Fruit fly (Drosophila melanogaster) whole organism, prepupa: ENCODE measurements around the gene Adhr.

Experiments
- Blimp-1 ChIP-seq: fragments of 200-800 bp; sonication (Bioruptor generic); optimal IDR thresholded peaks from 3 replicates; lab custom pipeline; 2017; ENCODE audit warnings: missing biosample characterization, missing genetic modification characterization, mild to moderate bottlenecking, moderate library complexity, missing genetic modification reagents
- CG10631 ChIP-seq: fragments of 200-800 bp; sonication (Bioruptor generic); optimal IDR thresholded peaks from 2 replicates; lab custom pipeline; 2016; ENCODE audit warnings: missing biosample characterization, missing genetic modification characterization
- CG10669 ChIP-seq: fragments of 200-800 bp; sonication (Bioruptor generic); optimal IDR thresholded peaks from 3 replicates; lab custom pipeline; 2018; ENCODE audit warnings: missing biosample characterization, mild to moderate bottlenecking, missing genetic modification characterization, moderate library complexity
- CG11294 ChIP-seq: fragments of 200-800 bp; sonication (Bioruptor generic); IDR thresholded peaks from 2 replicates; pipeline ENCODE4 v1.3.6; 2022; ENCODE audit warnings: missing biosample characterization, missing genetic modification characterization
- CG11762 ChIP-seq: fragments of 200-800 bp; sonication (Bioruptor generic); optimal IDR thresholded peaks from 3 replicates; lab custom pipeline; 2016; ENCODE audit warnings: missing biosample characterization, missing genetic modification characterization; ENCODE audit not compliant: insufficient read depth
- CG15336 ChIP-seq: fragments of 200-800 bp; sonication (Bioruptor generic); IDR thresholded peaks from 2 replicates; pipeline ENCODE4 v1.3.6; 2022; ENCODE audit warnings: missing biosample characterization, missing genetic modification characterization
- CG1621 ChIP-seq: fragments of 200-800 bp; sonication (Bioruptor generic); optimal IDR thresholded peaks from 3 replicates; lab custom pipeline; 2018; ENCODE audit warnings: missing biosample characterization, mild to moderate bottlenecking, missing genetic modification characterization
- CG16779 ChIP-seq: fragments of 200-800 bp; sonication (Bioruptor generic); optimal IDR thresholded peaks from 3 replicates; lab custom pipeline; 2017; ENCODE audit warnings: missing biosample characterization, mild to moderate bottlenecking, missing genetic modification characterization
- CG31627 ChIP-seq: fragments of 200-800 bp; sonication (Bioruptor generic); optimal IDR thresholded peaks from 3 replicates; lab custom pipeline; 2016; ENCODE audit warnings: missing biosample characterization, missing genetic modification characterization
- CG32006 ChIP-seq: fragments of 200-800 bp; sonication (Bioruptor generic); optimal IDR thresholded peaks from 3 replicates; lab custom pipeline; 2017; ENCODE audit warnings: missing biosample characterization, mild to moderate bottlenecking, missing genetic modification characterization
- CG34406 ChIP-seq: fragments of 200-800 bp; sonication (Bioruptor generic); optimal IDR thresholded peaks from 3 replicates; lab custom pipeline; 2016; ENCODE audit warnings: missing biosample characterization, missing genetic modification characterization
- CG3919 ChIP-seq: fragments of 200-800 bp; sonication (Bioruptor generic); optimal IDR thresholded peaks from 3 replicates; lab custom pipeline; 2016; ENCODE audit warnings: missing biosample characterization, missing genetic modification characterization
- CG4318 ChIP-seq: fragments of 200-800 bp; sonication (Bioruptor generic); optimal IDR thresholded peaks from 3 replicates; lab custom pipeline; 2017; ENCODE audit warnings: missing biosample characterization, mild to moderate bottlenecking, missing genetic modification characterization
- CG6163 ChIP-seq: fragments of 200-800 bp; sonication (Bioruptor generic); IDR thresholded peaks from 3 replicates; pipeline ENCODE4 v1.3.6; 2022; ENCODE audit warnings: missing biosample characterization, missing genetic modification characterization
- CG6276 ChIP-seq: fragments of 200-800 bp; sonication (Bioruptor generic); optimal IDR thresholded peaks from 2 replicates; lab custom pipeline; 2017; ENCODE audit warnings: missing biosample characterization, mild to moderate bottlenecking, missing genetic modification characterization
- CG6792 ChIP-seq: fragments of 200-800 bp; sonication (Bioruptor generic); optimal IDR thresholded peaks from 3 replicates; lab custom pipeline; 2016; ENCODE audit warnings: missing biosample characterization, missing genetic modification characterization
- CG7368 ChIP-seq: fragments of 200-800 bp; sonication (Bioruptor generic); optimal IDR thresholded peaks from 3 replicates; lab custom pipeline; 2016; ENCODE audit warnings: missing biosample characterization, missing genetic modification characterization
- CG8119 ChIP-seq: fragments of 200-800 bp; sonication (Bioruptor generic); IDR thresholded peaks from 3 replicates; pipeline ENCODE4 v1.3.6; 2022; ENCODE audit warnings: missing biosample characterization, missing genetic modification characterization
- CG8632 ChIP-seq: fragments of 200-800 bp; sonication (Bioruptor generic); optimal IDR thresholded peaks from 3 replicates; lab custom pipeline; 2016; ENCODE audit warnings: missing biosample characterization, missing genetic modification characterization
- CG9139 ChIP-seq: fragments of 200-800 bp; sonication (Bioruptor generic); optimal IDR thresholded peaks from 3 replicates; lab custom pipeline; 2017; ENCODE audit warnings: missing biosample characterization, mild to moderate bottlenecking, missing genetic modification characterization
- Eip75B ChIP-seq: fragments of 200-800 bp; sonication (Bioruptor generic); optimal IDR thresholded peaks from 3 replicates; lab custom pipeline; 2016; ENCODE audit warnings: missing biosample characterization, missing genetic modification characterization
- Eip78C ChIP-seq: fragments of 200-800 bp; sonication (Bioruptor generic); peaks from one replicate; lab custom pipeline; 2016; ENCODE audit warnings: missing biosample characterization, missing genetic modification characterization
- Eip93F ChIP-seq: fragments of 200-800 bp; sonication (Bioruptor generic); optimal IDR thresholded peaks from 2 replicates; lab custom pipeline; 2016; ENCODE audit warnings: missing biosample characterization, mild to moderate bottlenecking, missing genetic modification characterization
- Ets21C ChIP-seq: fragments of 200-800 bp; sonication (Bioruptor generic); optimal IDR thresholded peaks from 3 replicates; lab custom pipeline; 2016; ENCODE audit warnings: missing biosample characterization, missing genetic modification characterization
- Ets96B ChIP-seq: fragments of 200-800 bp; optimal IDR thresholded peaks from 2 replicates; lab custom pipeline; 2019; ENCODE audit warnings: missing biosample characterization, mild to moderate bottlenecking, missing genetic modification characterization, moderate library complexity
- Gug ChIP-seq: fragments of 200-800 bp; sonication (Bioruptor generic); IDR thresholded peaks from 2 replicates; pipeline ENCODE4 v1.3.6; 2022; ENCODE audit warnings: missing biosample characterization, missing genetic modification characterization
- Hr38 ChIP-seq: sonication (Bioruptor generic); optimal IDR thresholded peaks from 2 replicates; lab custom pipeline; 2016; ENCODE audit warnings: missing biosample characterization, missing genetic modification characterization
- Hr39 ChIP-seq: fragments of 200-800 bp; sonication (Bioruptor generic); optimal IDR thresholded peaks from 2 replicates; lab custom pipeline; 2016; ENCODE audit warnings: missing biosample characterization, missing genetic modification characterization
- Hr4 ChIP-seq: fragments of 200-800 bp; sonication (Bioruptor generic); optimal IDR thresholded peaks from 3 replicates; lab custom pipeline; 2016; ENCODE audit warnings: missing biosample characterization, missing genetic modification characterization
- Met ChIP-seq: fragments of 200-800 bp; sonication (Bioruptor generic); optimal IDR thresholded peaks from 3 replicates; lab custom pipeline; 2016; ENCODE audit warnings: missing biosample characterization, missing genetic modification characterization
- OdsH ChIP-seq: fragments of 200-800 bp; sonication (Bioruptor generic); optimal IDR thresholded peaks from 3 replicates; lab custom pipeline; 2016; ENCODE audit warnings: missing biosample characterization, missing genetic modification characterization
- Smox ChIP-seq: fragments of 200-800 bp; sonication (Bioruptor generic); optimal IDR thresholded peaks from 3 replicates; lab custom pipeline; 2016; ENCODE audit warnings: missing biosample characterization, missing genetic modification characterization
- Sox102F ChIP-seq: fragments of 200-800 bp; sonication (Bioruptor generic); optimal IDR thresholded peaks from 2 replicates; lab custom pipeline; 2016; ENCODE audit warnings: missing biosample characterization, mild to moderate bottlenecking, missing genetic modification characterization
- Sox14 ChIP-seq: fragments of 200-800 bp; sonication (Bioruptor generic); optimal IDR thresholded peaks from 3 replicates; lab custom pipeline; 2016; ENCODE audit warnings: missing biosample characterization, missing genetic modification characterization
- Sox15 ChIP-seq: fragments of 200-800 bp; sonication (Bioruptor generic); optimal IDR thresholded peaks from 3 replicates; lab custom pipeline; 2016; ENCODE audit warnings: missing biosample characterization, missing genetic modification characterization
- achi ChIP-seq: fragments of 200-800 bp; sonication (Bioruptor generic); optimal IDR thresholded peaks from 3 replicates; lab custom pipeline; 2016; ENCODE audit warnings: missing biosample characterization, missing genetic modification characterization
- acj6 ChIP-seq: fragments of 200-800 bp; sonication (Bioruptor generic); optimal IDR thresholded peaks from 3 replicates; lab custom pipeline; 2016; ENCODE audit warnings: missing biosample characterization, missing genetic modification characterization
- cyc ChIP-seq: fragments of 200-800 bp; sonication (Bioruptor generic); optimal IDR thresholded peaks from 3 replicates; lab custom pipeline; 2016; ENCODE audit warnings: missing biosample characterization, missing genetic modification characterization
- dac ChIP-seq: fragments of 200-800 bp; sonication (Bioruptor generic); optimal IDR thresholded peaks from 2 replicates; lab custom pipeline; 2017; ENCODE audit warnings: missing biosample characterization, mild to moderate bottlenecking, missing genetic modification characterization
- dsx ChIP-seq: fragments of 200-800 bp; optimal IDR thresholded peaks from 3 replicates; lab custom pipeline; 2019; ENCODE audit warnings: missing biosample characterization, mild to moderate bottlenecking, missing genetic modification characterization, moderate library complexity; ENCODE audit not compliant: poor library complexity, severe bottlenecking
- eg ChIP-seq: fragments of 200-800 bp; sonication (Bioruptor generic); IDR thresholded peaks from 3 replicates; pipeline ENCODE4 v1.3.6; 2022; ENCODE audit warnings: missing biosample characterization, missing genetic modification characterization
- fd59A ChIP-seq: fragments of 200-800 bp; sonication (Bioruptor generic); optimal IDR thresholded peaks from 2 replicates; lab custom pipeline; 2017; ENCODE audit warnings: missing biosample characterization, mild to moderate bottlenecking, missing genetic modification characterization, missing genetic modification reagents
- fd85E ChIP-seq: fragments of 200-800 bp; sonication (Bioruptor generic); optimal IDR thresholded peaks from 3 replicates; lab custom pipeline; 2016; ENCODE audit warnings: missing biosample characterization, missing genetic modification characterization
- fkh ChIP-seq: fragments of 200-800 bp; sonication (Bioruptor generic); optimal IDR thresholded peaks from 3 replicates; lab custom pipeline; 2017; ENCODE audit warnings: missing biosample characterization, mild to moderate bottlenecking, missing genetic modification characterization, moderate library complexity
- lz ChIP-seq: fragments of 200-800 bp; sonication (Bioruptor generic); optimal IDR thresholded peaks from 3 replicates; lab custom pipeline; 2016; ENCODE audit warnings: missing biosample characterization, missing genetic modification characterization
- net ChIP-seq: fragments of 200-800 bp; sonication (Bioruptor generic); optimal IDR thresholded peaks from 3 replicates; lab custom pipeline; 2016; ENCODE audit warnings: missing biosample characterization, missing genetic modification characterization
- pdm3 ChIP-seq: fragments of 200-800 bp; sonication (Bioruptor generic); optimal IDR thresholded peaks from 3 replicates; lab custom pipeline; 2016; ENCODE audit warnings: missing biosample characterization, missing genetic modification characterization
- spab ChIP-seq: fragments of 200-800 bp; sonication (Bioruptor generic); optimal IDR thresholded peaks from 2 replicates; lab custom pipeline; 2017; ENCODE audit warnings: missing biosample characterization, mild to moderate bottlenecking, missing genetic modification characterization, missing genetic modification reagents
- ss ChIP-seq, 2 experiments: fragments of 200-800 bp; sonication (Bioruptor generic); optimal IDR thresholded peaks; 2 replicates in 1 of 2; 3 replicates in 1 of 2; lab custom pipeline; 2017 to 2018; ENCODE audit warnings: mild to moderate bottlenecking in 2 of 2, missing biosample characterization in 2 of 2, missing genetic modification characterization in 2 of 2, moderate library complexity in 1 of 2
- svp ChIP-seq: fragments of 200-800 bp; sonication (Bioruptor generic); peaks from one replicate; lab custom pipeline; 2016; ENCODE audit warnings: missing biosample characterization, missing genetic modification characterization
- vri ChIP-seq: fragments of 200-800 bp; sonication (Bioruptor generic); optimal IDR thresholded peaks from 3 replicates; lab custom pipeline; 2016; ENCODE audit warnings: missing biosample characterization, mild to moderate bottlenecking, missing genetic modification characterization

Gene Adhr

DNA sequence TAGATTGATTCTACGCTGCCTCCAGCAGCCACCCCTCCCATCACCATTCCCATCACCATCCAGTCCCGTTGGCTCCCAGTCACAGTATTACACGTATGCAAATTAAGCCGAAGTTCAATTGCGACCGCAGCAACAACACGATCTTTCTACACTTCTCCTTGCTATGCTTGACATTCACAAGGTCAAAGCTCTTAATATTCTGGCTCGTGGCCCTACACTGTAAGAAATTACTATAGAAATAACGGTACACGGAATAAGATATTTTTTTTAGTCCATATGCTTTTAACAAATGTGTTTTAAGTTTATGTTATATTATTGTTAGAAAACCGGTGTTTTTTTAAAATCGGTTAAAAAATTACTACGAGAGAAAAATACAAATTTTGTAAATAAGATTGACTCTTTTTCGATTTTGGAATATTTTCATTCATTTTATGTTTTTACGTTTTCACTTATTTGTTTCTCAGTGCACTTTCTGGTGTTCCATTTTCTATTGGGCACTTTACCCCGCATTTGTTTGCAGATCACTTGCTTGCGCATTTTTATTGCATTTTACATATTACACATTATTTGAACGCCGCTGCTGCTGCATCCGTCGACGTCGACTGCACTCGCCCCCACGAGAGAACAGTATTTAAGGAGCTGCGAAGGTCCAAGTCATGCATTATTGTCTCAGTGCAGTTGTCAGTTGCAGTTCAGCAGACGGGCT lies at the start of gene Adhr, which contains the start of gene Adh:
Adhr (plus strand) TSS at position 656 of the 706 bp plus-strand sequence.
Adh (plus strand) TSS at position 656 of the 706 bp plus-strand sequence.
- TF ChIP-seq CG6792 (GFP tag; lab: Kevin White, UChicago) (peak; percentile 55), Eip78C (GFP tag; lab: Kevin White, UChicago) (peak; percentile 89), Sox102F (GFP tag; lab: Kevin White, UChicago) (peak; percentile 55), CG16779 (peak; percentile 37), dac (GFP tag; lab: Kevin White, UChicago) (no peak), CG8119 (GFP tag; lab: Robert Waterston, UW) (peak; percentile 79), OdsH (GFP tag; lab: Kevin White, UChicago) (peak; percentile 47), CG6163 (no peak; the same call in 2 of the 3 replicates), svp (GFP tag; lab: Kevin White, UChicago) (peak; percentile 93), ss (GFP tag; optimal IDR thresholded peaks at IDR 0.05; lab: Kevin White, UChicago) (no peak), fkh (GFP tag; lab: Kevin White, UChicago) (no peak), pdm3 (GFP tag; lab: Kevin White, UChicago) (peak; percentile 67), CG34406 (GFP tag; lab: Kevin White, UChicago) (peak; percentile 56), CG10631 (peak; percentile 52), cyc (GFP tag; lab: Kevin White, UChicago) (peak; percentile 28), fd59A (GFP tag; lab: Kevin White, UChicago) (peak; percentile 31), CG6276 (GFP tag; lab: Kevin White, UChicago) (peak; percentile 60), CG11294 (GFP tag; lab: Robert Waterston, UW) (peak; percentile 53; the same call in 1 of the 2 replicates), Eip75B (GFP tag; lab: Kevin White, UChicago) (peak; percentile 53), CG8632 (GFP tag; lab: Kevin White, UChicago) (peak; percentile 60), vri (GFP tag; lab: Kevin White, UChicago) (peak; percentile 13), Ets96B (peak; percentile 37), lz (peak; percentile 55), Hr38 (GFP tag; lab: Kevin White, UChicago) (no peak), CG15336 (peak; percentile 87), net (GFP tag; lab: Kevin White, UChicago) (peak; percentile 62), Eip93F (GFP tag; lab: Kevin White, UChicago) (no peak), Met (GFP tag; lab: Kevin White, UChicago) (peak; percentile 71), acj6 (GFP tag; lab: Kevin White, UChicago) (peak; percentile 51), CG11762 (peak; percentile 60), CG9139 (GFP tag; lab: Kevin White, UChicago) (no peak), CG3919 (peak; percentile 44), CG10669 (GFP tag; lab: Kevin White, UChicago) (peak; percentile 41), Sox15 (GFP tag; lab: Kevin White, UChicago) (peak; percentile 32), CG31627 (peak; percentile 64), Blimp-1 (GFP tag; lab: Kevin White, UChicago) (peak; percentile 2), Gug (GFP tag; lab: Robert Waterston, UW) (peak; percentile 68), Smox (GFP tag; lab: Kevin White, UChicago) (peak; percentile 56), eg (GFP tag; lab: Robert Waterston, UW) (peak; percentile 71), dsx (GFP tag; lab: Kevin White, UChicago) (no peak), Sox14 (peak; percentile 30), Hr39 (GFP tag; lab: Kevin White, UChicago) (peak; percentile 56), fd85E (no peak), CG32006 (GFP tag; lab: Kevin White, UChicago) (peak; percentile 80), spab (peak; percentile 12), CG1621 (tag; lab: Kevin White, UChicago) (no peak), Hr4 (GFP tag; lab: Kevin White, UChicago) (peak; percentile 48), CG7368 (GFP tag; lab: Kevin White, UChicago) (peak; percentile 33), Ets21C (GFP tag; lab: Kevin White, UChicago) (peak; percentile 10), CG4318 (GFP tag; lab: Kevin White, UChicago) (peak; percentile 60), achi (GFP tag; lab: Kevin White, UChicago) (peak; percentile 54)
